Worm (Caenorhabditis elegans) whole organism, mixed stage, embryonic: Measurements from ENCODE around the gene C11H1.5.

ENCODE experiments used
- ceh-39 ChIP-seq: fragments of 150-350 bp; optimal IDR thresholded peaks from 2 replicates; lab custom pipeline; 2014; ENCODE audit warnings: missing biosample characterization, missing genetic modification characterization
- mls-2 ChIP-seq: sonication (generic microtip); optimal IDR thresholded peaks from 2 replicates; lab custom pipeline; 2016; ENCODE audit warnings: mild to moderate bottlenecking, missing genetic modification characterization, moderate library complexity, missing compliant biosample characterization
- pha-4 ChIP-seq: fragments of 150-350 bp; optimal IDR thresholded peaks from 2 replicates; lab custom pipeline; 2018; ENCODE audit warnings: missing biosample characterization, missing genetic modification reagents, missing genetic modification characterization
- snpc-4 ChIP-seq: fragments of 150-350 bp; optimal IDR thresholded peaks from 2 replicates; lab custom pipeline; 2014; ENCODE audit warnings: missing biosample characterization, missing genetic modification characterization

Gene C11H1.5

ce11 chrX:14252042-14252441, 50.9 kb downstream of the C11H1.5 start, which contains the start of gene E02H4.6:
TSS of gene E02H4.6 (minus strand) at chrX:14252142.
- no peak for TF ChIP-seq snpc-4 (tag; lab: Kevin White, UChicago)
- TF ChIP-seq ceh-39, result no peak
- TF ChIP-seq pha-4 (tag; lab: Kevin White, UChicago), result no peak
- TF ChIP-seq mls-2 (tag; lab: Kevin White, UChicago), result no peak
